Fruit fly (Drosophila melanogaster) whole organism, embryonic: Measurements from ENCODE around the gene CG10211.

Source experiments
- Ada2b ChIP-seq: fragments of 200-800 bp; sonication (Bioruptor generic); IDR thresholded peaks from 2 replicates; pipeline ENCODE4 v1.3.6; 2022; ENCODE audit warnings: missing biosample characterization, missing genetic modification characterization
- B-H1 ChIP-seq: fragments of 200-800 bp; sonication (Bioruptor generic); IDR thresholded peaks from 3 replicates; pipeline ENCODE4 v1.3.6; 2022; ENCODE audit warnings: missing biosample characterization, missing genetic modification characterization
- Bteb2 ChIP-seq: fragments of 200-800 bp; sonication (Bioruptor generic); optimal IDR thresholded peaks from 2 replicates; lab custom pipeline; 2016; ENCODE audit warnings: missing biosample characterization, missing genetic modification characterization
- CG10267 ChIP-seq: fragments of 200-800 bp; sonication (Bioruptor generic); optimal IDR thresholded peaks from 2 replicates; lab custom pipeline; 2018; ENCODE audit warnings: missing biosample characterization, mild to moderate bottlenecking, missing genetic modification characterization, moderate library complexity
- CG11695 ChIP-seq: fragments of 200-800 bp; sonication (Bioruptor generic); IDR thresholded peaks from 3 replicates; pipeline ENCODE4 v1.3.6; 2022; ENCODE audit warnings: missing biosample characterization, missing genetic modification characterization
- CG12155 ChIP-seq: fragments of 200-800 bp; sonication (Bioruptor generic); optimal IDR thresholded peaks from 3 replicates; lab custom pipeline; 2016; ENCODE audit warnings: missing biosample characterization, missing genetic modification characterization
- CG12769 ChIP-seq: fragments of 200-800 bp; sonication (Bioruptor generic); optimal IDR thresholded peaks from 2 replicates; lab custom pipeline; 2019; ENCODE audit warnings: missing biosample characterization, mild to moderate bottlenecking, missing genetic modification characterization, moderate library complexity
- CG14014 ChIP-seq: fragments of 200-800 bp; sonication (Bioruptor generic); IDR thresholded peaks from 2 replicates; pipeline ENCODE4 v1.3.6; 2022; ENCODE audit warnings: missing biosample characterization, missing genetic modification characterization
- CG14441 ChIP-seq: fragments of 200-800 bp; sonication (Bioruptor generic); IDR thresholded peaks from 2 replicates; pipeline ENCODE4 v1.3.6; 2022; ENCODE audit warnings: missing biosample characterization, missing genetic modification characterization
- CG15073 ChIP-seq: fragments of 200-800 bp; sonication (Bioruptor generic); optimal IDR thresholded peaks from 2 replicates; lab custom pipeline; 2016; ENCODE audit warnings: missing biosample characterization, missing genetic modification characterization
- CG17802 ChIP-seq: fragments of 200-800 bp; sonication (Bioruptor generic); optimal IDR thresholded peaks from 2 replicates; lab custom pipeline; 2018; ENCODE audit warnings: missing biosample characterization, mild to moderate bottlenecking, missing genetic modification characterization, moderate library complexity
- CG17912 ChIP-seq: fragments of 200-800 bp; sonication (Bioruptor generic); optimal IDR thresholded peaks from 2 replicates; lab custom pipeline; 2018; ENCODE audit warnings: missing biosample characterization, mild to moderate bottlenecking, missing genetic modification characterization
- CG2889 ChIP-seq: fragments of 200-800 bp; sonication (Bioruptor generic); IDR thresholded peaks from 3 replicates; pipeline ENCODE4 v1.3.6; 2022; ENCODE audit warnings: missing biosample characterization, missing genetic modification characterization
- CG3847 ChIP-seq: fragments of 200-800 bp; sonication (Bioruptor generic); IDR thresholded peaks from 2 replicates; pipeline ENCODE4 v1.3.6; 2022; ENCODE audit warnings: missing biosample characterization, missing genetic modification characterization
- CG4282 ChIP-seq: fragments of 200-800 bp; sonication (Bioruptor generic); optimal IDR thresholded peaks from 2 replicates; lab custom pipeline; 2016; ENCODE audit warnings: missing biosample characterization, missing genetic modification characterization
- CG4617 ChIP-seq: fragments of 200-800 bp; sonication (Bioruptor generic); optimal IDR thresholded peaks from 3 replicates; lab custom pipeline; 2016; ENCODE audit warnings: missing biosample characterization, missing genetic modification characterization, borderline replicate concordance
- CG5180 ChIP-seq: fragments of 200-800 bp; sonication (Bioruptor generic); optimal IDR thresholded peaks from 3 replicates; lab custom pipeline; 2017; ENCODE audit warnings: missing biosample characterization, missing genetic modification characterization, mild to moderate bottlenecking, moderate library complexity, missing genetic modification reagents
- CG6254 ChIP-seq: fragments of 200-800 bp; sonication (Bioruptor generic); optimal IDR thresholded peaks from 3 replicates; lab custom pipeline; 2017; ENCODE audit warnings: mild to moderate bottlenecking, missing biosample characterization, missing genetic modification reagents, missing genetic modification characterization
- CG6689 ChIP-seq: fragments of 200-800 bp; sonication (Bioruptor generic); IDR thresholded peaks from 2 replicates; pipeline ENCODE4 v1.3.6; 2022; ENCODE audit warnings: missing biosample characterization, missing genetic modification characterization
- CG9609 ChIP-seq: fragments of 200-800 bp; sonication (Bioruptor generic); optimal IDR thresholded peaks from 3 replicates; lab custom pipeline; 2016; ENCODE audit warnings: missing biosample characterization, missing genetic modification characterization
- CG9932 ChIP-seq: fragments of 200-800 bp; sonication (Bioruptor generic); IDR thresholded peaks from 2 replicates; pipeline ENCODE4 v1.3.6; 2022; ENCODE audit warnings: missing biosample characterization, missing genetic modification characterization
- Doc2 ChIP-seq: fragments of 200-800 bp; sonication (Bioruptor generic); IDR thresholded peaks from 2 replicates; pipeline ENCODE4 v1.3.6; 2022; ENCODE audit warnings: missing biosample characterization, missing genetic modification characterization
- HLH54F ChIP-seq: fragments of 200-800 bp; sonication (Bioruptor generic); optimal IDR thresholded peaks from 3 replicates; lab custom pipeline; 2016; ENCODE audit warnings: missing biosample characterization, missing genetic modification characterization
- Nf-YC ChIP-seq: fragments of 200-800 bp; optimal IDR thresholded peaks from 3 replicates; lab custom pipeline; 2019; ENCODE audit warnings: missing biosample characterization, mild to moderate bottlenecking, missing genetic modification characterization, moderate library complexity
- Opbp ChIP-seq: fragments of 200-800 bp; sonication (Bioruptor generic); IDR thresholded peaks from 3 replicates; pipeline ENCODE4 v1.3.6; 2022; ENCODE audit warnings: missing biosample characterization, missing genetic modification characterization; ENCODE audit not compliant: partially characterized antibody
- Optix ChIP-seq: fragments of 200-800 bp; sonication (Bioruptor generic); IDR thresholded peaks from 3 replicates; pipeline ENCODE4 v1.3.6; 2022; ENCODE audit warnings: missing biosample characterization, missing genetic modification characterization
- Pdp1 ChIP-seq, 2 experiments: fragments of 200-800 bp; sonication (Bioruptor generic); optimal IDR thresholded peaks; 3 replicates each; lab custom pipeline; 2016; ENCODE audit warnings: missing biosample characterization in 2 of 2, missing genetic modification characterization in 2 of 2, mild to moderate bottlenecking in 1 of 2, moderate library complexity in 1 of 2
- Poxn ChIP-seq: fragments of 200-800 bp; sonication (Bioruptor generic); IDR thresholded peaks from 2 replicates; pipeline ENCODE4 v1.3.6; 2022; ENCODE audit warnings: missing biosample characterization, missing genetic modification characterization
- Xbp1 ChIP-seq: fragments of 200-800 bp; sonication (Bioruptor generic); optimal IDR thresholded peaks from 3 replicates; lab custom pipeline; 2016; ENCODE audit warnings: missing biosample characterization, mild to moderate bottlenecking, missing genetic modification characterization
- ac ChIP-seq: fragments of 200-800 bp; sonication (Bioruptor generic); optimal IDR thresholded peaks from 3 replicates; lab custom pipeline; 2017; ENCODE audit warnings: missing biosample characterization, mild to moderate bottlenecking, missing genetic modification characterization
- amos ChIP-seq: fragments of 200-800 bp; sonication (Bioruptor generic); IDR thresholded peaks from 2 replicates; pipeline ENCODE4 v1.3.6; 2022; ENCODE audit warnings: missing biosample characterization, missing genetic modification characterization; ENCODE audit not compliant: partially characterized antibody
- az2 ChIP-seq: fragments of 200-800 bp; sonication (Bioruptor generic); optimal IDR thresholded peaks from 3 replicates; lab custom pipeline; 2016; ENCODE audit warnings: missing biosample characterization, missing genetic modification characterization
- bowl ChIP-seq: fragments of 200-800 bp; sonication (Bioruptor generic); IDR thresholded peaks from 2 replicates; pipeline ENCODE4 v1.3.6; 2022; ENCODE audit warnings: missing biosample characterization, missing genetic modification characterization
- cato ChIP-seq: fragments of 200-800 bp; sonication (Bioruptor generic); optimal IDR thresholded peaks from 2 replicates; lab custom pipeline; 2016; ENCODE audit warnings: missing biosample characterization, missing genetic modification characterization, borderline replicate concordance
- chinmo ChIP-seq: fragments of 200-800 bp; sonication (Bioruptor generic); IDR thresholded peaks from 4 replicates; pipeline ENCODE4 v1.3.6; 2022; ENCODE audit warnings: missing biosample characterization, missing genetic modification characterization; ENCODE audit not compliant: partially characterized antibody
- crol ChIP-seq: fragments of 200-800 bp; sonication (Bioruptor generic); IDR thresholded peaks from 2 replicates; pipeline ENCODE4 v1.3.6; 2022; ENCODE audit warnings: missing biosample characterization, missing genetic modification characterization
- ewg ChIP-seq: fragments of 200-800 bp; sonication (Bioruptor generic); optimal IDR thresholded peaks from 3 replicates; lab custom pipeline; 2017; ENCODE audit warnings: mild to moderate bottlenecking, missing biosample characterization, missing genetic modification reagents, missing genetic modification characterization
- gcm ChIP-seq: fragments of 200-800 bp; sonication (Bioruptor generic); optimal IDR thresholded peaks from 2 replicates; lab custom pipeline; 2019; ENCODE audit warnings: missing biosample characterization, mild to moderate bottlenecking, missing genetic modification characterization, moderate library complexity
- grau ChIP-seq: fragments of 200-800 bp; optimal IDR thresholded peaks from 3 replicates; lab custom pipeline; 2019; ENCODE audit warnings: missing biosample characterization, mild to moderate bottlenecking, missing genetic modification characterization, moderate library complexity
- insv ChIP-seq, 2 experiments: fragments of 200-800 bp; sonication (Bioruptor generic); optimal IDR thresholded peaks; 3 replicates each; lab custom pipeline; 2016 to 2018; ENCODE audit warnings: missing biosample characterization in 2 of 2, missing genetic modification characterization in 2 of 2
- jumu ChIP-seq: fragments of 200-800 bp; sonication (Bioruptor generic); optimal IDR thresholded peaks from 3 replicates; lab custom pipeline; 2016; ENCODE audit warnings: missing biosample characterization, missing genetic modification characterization
- mld ChIP-seq: fragments of 200-800 bp; sonication (Bioruptor generic); IDR thresholded peaks from 3 replicates; pipeline ENCODE4 v1.3.6; 2022; ENCODE audit warnings: missing biosample characterization, missing genetic modification characterization; ENCODE audit not compliant: partially characterized antibody
- p53 ChIP-seq: fragments of 200-800 bp; sonication (Bioruptor generic); optimal IDR thresholded peaks from 2 replicates; lab custom pipeline; 2016; ENCODE audit warnings: missing biosample characterization, missing genetic modification characterization
- rib ChIP-seq: fragments of 200-800 bp; sonication (Bioruptor generic); IDR thresholded peaks from 2 replicates; pipeline ENCODE4 v1.3.6; 2022; ENCODE audit warnings: missing biosample characterization, missing genetic modification characterization
- scrt ChIP-seq: fragments of 200-800 bp; sonication (Bioruptor generic); optimal IDR thresholded peaks from 2 replicates; lab custom pipeline; 2018; ENCODE audit warnings: missing biosample characterization, mild to moderate bottlenecking, missing genetic modification characterization, moderate library complexity
- sug ChIP-seq: fragments of 200-800 bp; optimal IDR thresholded peaks from 2 replicates; lab custom pipeline; 2019; ENCODE audit warnings: missing biosample characterization, mild to moderate bottlenecking, missing genetic modification characterization, moderate library complexity
- tup ChIP-seq: fragments of 200-800 bp; sonication (Bioruptor generic); optimal IDR thresholded peaks from 2 replicates; lab custom pipeline; 2016; ENCODE audit warnings: missing biosample characterization, mild to moderate bottlenecking, missing genetic modification characterization, moderate library complexity
- unc-4 ChIP-seq: fragments of 200-800 bp; sonication (Bioruptor generic); IDR thresholded peaks from 2 replicates; pipeline ENCODE4 v1.3.6; 2022; ENCODE audit warnings: missing biosample characterization, missing genetic modification characterization; ENCODE audit not compliant: partially characterized antibody

The CG10211 gene

DNA sequence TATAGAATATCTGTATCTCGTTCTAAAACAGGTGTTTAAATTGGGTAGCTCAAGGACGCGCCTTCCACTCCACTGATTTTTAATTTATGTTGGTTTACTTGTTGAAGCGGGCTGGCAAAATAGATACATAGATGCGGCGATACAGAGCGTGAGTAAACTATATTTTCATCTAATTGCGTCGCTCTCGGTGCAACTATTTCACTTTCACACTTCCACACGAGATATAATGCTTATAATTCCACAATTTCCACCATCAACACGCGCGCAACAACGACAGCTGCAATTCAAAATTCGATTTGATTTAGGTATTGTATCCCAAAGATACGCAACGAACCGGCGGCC lies 33.3 kb upstream of the CG10211 start (continued):
- peak; percentile 84 for TF ChIP-seq ac (GFP tag; lab: Kevin White, UChicago)
- TF ChIP-seq CG3847 (GFP tag; lab: Robert Waterston, UW), result no peak
- no peak for TF ChIP-seq Pdp1 (GFP tag; optimal IDR thresholded peaks at IDR 0.05; lab: Kevin White, UChicago)
- TF ChIP-seq CG12769 (tag; lab: Kevin White, UChicago), result peak; percentile 67
- no peak for TF ChIP-seq B-H1 (GFP tag; lab: Robert Waterston, UW)
- TF ChIP-seq Optix (GFP tag; lab: Robert Waterston, UW), result no peak
- no peak for TF ChIP-seq CG14014 (GFP tag; lab: Robert Waterston, UW)
- TF ChIP-seq grau (tag; lab: Kevin White, UChicago), result no peak
- TF ChIP-seq CG6689 (GFP tag; lab: Robert Waterston, UW), result no peak
- TF ChIP-seq scrt (GFP tag; lab: Kevin White, UChicago), result peak; percentile 9
- no peak for TF ChIP-seq CG15073
- TF ChIP-seq tup (GFP tag; lab: Kevin White, UChicago), result no peak
- TF ChIP-seq CG12155, result no peak
- no peak for TF ChIP-seq CG6254 (GFP tag; lab: Kevin White, UChicago)
- TF ChIP-seq amos, result no peak
- 0 out of 3 replicates have a peak, but pooled peaks have one; percentile 14 for TF ChIP-seq mld
- TF ChIP-seq, all 482 proteins: peak for 13

DNA sequence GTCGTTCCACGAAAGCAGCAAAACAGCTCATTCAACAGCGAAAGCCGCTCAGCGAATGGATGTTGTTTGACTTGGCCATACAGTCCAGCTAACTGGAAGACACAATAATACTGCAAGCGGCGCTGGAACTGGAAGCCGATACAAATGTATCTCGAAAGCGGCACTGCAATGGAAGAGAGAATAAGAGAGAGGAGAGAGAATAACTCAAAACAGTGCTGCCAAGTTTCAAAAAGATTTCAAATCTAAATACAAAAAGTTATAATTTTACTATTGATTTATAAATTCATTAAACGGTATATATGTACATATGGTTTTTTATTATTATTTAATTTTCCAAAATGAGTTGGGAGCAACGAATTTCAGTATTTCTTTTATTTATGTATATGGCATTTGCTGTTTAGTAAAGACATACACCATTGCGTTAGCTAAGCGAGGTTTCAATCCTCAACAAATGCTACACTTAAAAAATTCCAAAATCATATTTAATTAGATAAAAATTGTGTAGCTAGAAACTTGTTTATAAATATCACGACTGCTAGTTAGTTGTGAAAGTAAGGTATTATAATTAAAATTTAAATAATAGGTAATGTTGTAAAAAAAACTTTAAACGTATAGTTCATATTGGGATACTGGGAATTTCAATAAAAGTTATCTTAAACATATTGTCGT lies 32.8 kb upstream of the CG10211 start, which contains the start of gene CG10283:
CG10283 (minus strand) TSS at position 132 of the 669 bp plus-strand sequence.
- TF ChIP-seq p53 (GFP tag; lab: Kevin White, UChicago), result no peak
- no peak for TF ChIP-seq tup (GFP tag; lab: Kevin White, UChicago)
- no peak for TF ChIP-seq crol (GFP tag; lab: Robert Waterston, UW)
- peak in 1 of 2 experiments; percentile 72 for TF ChIP-seq insv (GFP tag; optimal IDR thresholded peaks at IDR 0.05; lab: Kevin White, UChicago)
- TF ChIP-seq cato (GFP tag; lab: Kevin White, UChicago), result no peak
- TF ChIP-seq CG10267, result peak; percentile 71
- no peak for TF ChIP-seq Doc2
- no peak for TF ChIP-seq Poxn
- peak; percentile 14 for TF ChIP-seq gcm (GFP tag; lab: Kevin White, UChicago)
- peak; percentile 72 for TF ChIP-seq CG9932 (GFP tag; lab: Robert Waterston, UW)
- no peak for TF ChIP-seq Nf-YC (tag; lab: Kevin White, UChicago)
- TF ChIP-seq unc-4, result 0 out of 2 replicates have a peak, but pooled peaks have one; percentile 12
- peak; percentile 27 for TF ChIP-seq az2 (GFP tag; lab: Kevin White, UChicago)
- peak; percentile 23 for TF ChIP-seq CG4617 (GFP tag; lab: Kevin White, UChicago)
- no peak for TF ChIP-seq HLH54F (GFP tag; lab: Kevin White, UChicago)
- TF ChIP-seq Bteb2, result no peak
- TF ChIP-seq sug, result peak; percentile 28
- no peak for TF ChIP-seq CG11695 (GFP tag; lab: Robert Waterston, UW)
- TF ChIP-seq bowl (GFP tag; lab: Robert Waterston, UW), result no peak
- TF ChIP-seq jumu (GFP tag; lab: Kevin White, UChicago), result no peak
- 0 out of 2 replicates have a peak, but pooled peaks have one; percentile 5 for TF ChIP-seq CG14441
- TF ChIP-seq CG9609 (GFP tag; lab: Kevin White, UChicago), result no peak
- TF ChIP-seq Xbp1 (GFP tag; lab: Kevin White, UChicago), result peak; percentile 50
- TF ChIP-seq CG4282, result no peak
- no peak for TF ChIP-seq scrt (GFP tag; lab: Kevin White, UChicago)
- no peak for TF ChIP-seq rib (GFP tag; lab: Robert Waterston, UW)
- TF ChIP-seq CG2889 (GFP tag; lab: Robert Waterston, UW), result no peak
- no peak for TF ChIP-seq ewg (GFP tag; lab: Kevin White, UChicago)
- TF ChIP-seq CG5180 (GFP tag; lab: Kevin White, UChicago), result peak; percentile 44
- peak; percentile 42; the same call in 1 of the 3 replicates for TF ChIP-seq Opbp (GFP tag; lab: Robert Waterston, UW)
- TF ChIP-seq chinmo (GFP tag; lab: Robert Waterston, UW), result peak; percentile 89; the same call in 2 of the 4 replicates
- no peak for TF ChIP-seq CG17802 (tag; lab: Kevin White, UChicago)
- TF ChIP-seq Ada2b (GFP tag; lab: Robert Waterston, UW), result 0 out of 2 replicates have a peak, but pooled peaks have one; percentile 10
- no peak for TF ChIP-seq CG17912 (GFP tag; lab: Kevin White, UChicago)
